Worm (Caenorhabditis elegans) whole organism, L2 larva: ENCODE measurements around the gene his-61.
A peak's percentile ranks its signal among the peaks of the same experiment; 100 is the strongest.

Experiments
- C34F6.9 ChIP-seq: fragments of 150-350 bp; optimal IDR thresholded peaks from 2 replicates; lab custom pipeline; 2014; ENCODE audit warnings: missing biosample characterization, missing genetic modification characterization
- R02D3.7 ChIP-seq: fragments of 150-350 bp; optimal IDR thresholded peaks from 2 replicates; lab custom pipeline; 2014; ENCODE audit warnings: missing biosample characterization, missing genetic modification characterization
- alr-1 ChIP-seq: fragments of 150-350 bp; optimal IDR thresholded peaks from 2 replicates; lab custom pipeline; 2014; ENCODE audit warnings: missing biosample characterization, missing genetic modification characterization
- aly-2 ChIP-seq: fragments of 150-350 bp; optimal IDR thresholded peaks from 2 replicates; lab custom pipeline; 2014; ENCODE audit warnings: missing biosample characterization, missing genetic modification characterization
- ama-1 ChIP-seq: fragments of 150-350 bp; optimal IDR thresholded peaks from 2 replicates; lab custom pipeline; 2018; ENCODE audit warnings: inconsistent platforms
- blmp-1 ChIP-seq: sonication (generic microtip); optimal IDR thresholded peaks from 2 replicates; lab custom pipeline; 2017; ENCODE audit warnings: missing genetic modification characterization, mild to moderate bottlenecking, missing compliant biosample characterization, antibody characterized with exemption, moderate library complexity; ENCODE audit not compliant: insufficient read depth
- ceh-16 ChIP-seq: fragments of 150-350 bp; optimal IDR thresholded peaks from 2 replicates; lab custom pipeline; 2014; ENCODE audit warnings: missing biosample characterization, missing genetic modification characterization
- ceh-82 ChIP-seq: fragments of 150-350 bp; optimal IDR thresholded peaks from 2 replicates; lab custom pipeline; 2014; ENCODE audit warnings: missing biosample characterization, missing genetic modification characterization
- dmd-4 ChIP-seq: sonication (generic microtip); optimal IDR thresholded peaks from 2 replicates; lab custom pipeline; 2017; ENCODE audit warnings: missing biosample characterization, missing genetic modification characterization
- elt-1 ChIP-seq: fragments of 150-350 bp; optimal IDR thresholded peaks from 2 replicates; lab custom pipeline; 2014; ENCODE audit warnings: missing biosample characterization, missing genetic modification characterization
- elt-3 ChIP-seq: sonication (generic microtip); optimal IDR thresholded peaks from 2 replicates; lab custom pipeline; 2017; ENCODE audit warnings: missing biosample characterization, missing genetic modification characterization
- fos-1 ChIP-seq: fragments of 150-350 bp; optimal IDR thresholded peaks from 2 replicates; lab custom pipeline; 2014; ENCODE audit warnings: missing biosample characterization, missing genetic modification characterization
- gmeb-1 ChIP-seq: fragments of 150-350 bp; optimal IDR thresholded peaks from 2 replicates; lab custom pipeline; 2014; ENCODE audit warnings: missing biosample characterization, missing genetic modification characterization
- lin-11 ChIP-seq: fragments of 150-350 bp; sonication (generic microtip); optimal IDR thresholded peaks from 2 replicates; lab custom pipeline; 2014; ENCODE audit warnings: missing biosample characterization, missing genetic modification characterization, inconsistent platforms, mixed read lengths
- lin-13 ChIP-seq: fragments of 150-350 bp; optimal IDR thresholded peaks from 2 replicates; lab custom pipeline; 2014; ENCODE audit warnings: missing biosample characterization, missing genetic modification reagents, missing genetic modification characterization
- lin-39 ChIP-seq: fragments of 150-350 bp; optimal IDR thresholded peaks from 2 replicates; lab custom pipeline; 2014; ENCODE audit warnings: missing biosample characterization, missing genetic modification reagents, missing genetic modification characterization
- lsy-2 ChIP-seq, 2 experiments: fragments of 150-350 bp in 1 of 2; sonication (generic microtip) in 1 of 2; optimal IDR thresholded peaks; 2 replicates each; lab custom pipeline; 2014 to 2017; ENCODE audit warnings: missing biosample characterization in 2 of 2, missing genetic modification characterization in 2 of 2
- mab-5 ChIP-seq: fragments of 150-350 bp; optimal IDR thresholded peaks from 2 replicates; lab custom pipeline; 2014; ENCODE audit warnings: missing biosample characterization, missing genetic modification characterization
- nhr-11 ChIP-seq: fragments of 150-350 bp; optimal IDR thresholded peaks from 2 replicates; lab custom pipeline; 2014; ENCODE audit warnings: missing biosample characterization, missing genetic modification characterization
- nhr-12 ChIP-seq: fragments of 150-350 bp; optimal IDR thresholded peaks from 2 replicates; lab custom pipeline; 2014; ENCODE audit warnings: missing biosample characterization, missing genetic modification characterization
- nhr-129 ChIP-seq: fragments of 150-350 bp; optimal IDR thresholded peaks from 2 replicates; lab custom pipeline; 2014; ENCODE audit warnings: missing biosample characterization, missing genetic modification characterization
- nhr-21 ChIP-seq: fragments of 150-350 bp; optimal IDR thresholded peaks from 2 replicates; lab custom pipeline; 2014; ENCODE audit warnings: missing biosample characterization, missing genetic modification characterization
- nhr-237 ChIP-seq: fragments of 150-350 bp; optimal IDR thresholded peaks from 2 replicates; lab custom pipeline; 2014; ENCODE audit warnings: missing biosample characterization, missing genetic modification characterization
- nhr-25 ChIP-seq: fragments of 150-350 bp; sonication (generic microtip); optimal IDR thresholded peaks from 3 replicates; lab custom pipeline; 2014; ENCODE audit warnings: missing biosample characterization, missing genetic modification characterization
- nhr-6 ChIP-seq: fragments of 150-350 bp; optimal IDR thresholded peaks from 2 replicates; lab custom pipeline; 2014; ENCODE audit warnings: missing biosample characterization, missing genetic modification characterization
- peb-1 ChIP-seq: fragments of 150-350 bp; optimal IDR thresholded peaks from 2 replicates; lab custom pipeline; 2014; ENCODE audit warnings: missing biosample characterization, missing genetic modification characterization
- sem-4 ChIP-seq: fragments of 150-350 bp; optimal IDR thresholded peaks from 2 replicates; lab custom pipeline; 2014; ENCODE audit warnings: missing biosample characterization, missing genetic modification reagents, missing genetic modification characterization
- skn-1 ChIP-seq: sonication (generic microtip); optimal IDR thresholded peaks from 2 replicates; lab custom pipeline; 2017; ENCODE audit warnings: missing biosample characterization, missing genetic modification characterization
- sma-3 ChIP-seq: sonication (generic microtip); optimal IDR thresholded peaks from 2 replicates; lab custom pipeline; 2016; ENCODE audit warnings: missing genetic modification reagents, missing genetic modification characterization, missing compliant biosample characterization
- sma-9 ChIP-seq, 2 experiments: fragments of 150-350 bp in 1 of 2; sonication (generic microtip) in 1 of 2; optimal IDR thresholded peaks; 2 replicates each; lab custom pipeline; 2014 to 2016; ENCODE audit warnings: missing genetic modification characterization in 2 of 2, mild to moderate bottlenecking in 1 of 2, missing biosample characterization in 1 of 2, missing compliant biosample characterization in 1 of 2, missing genetic modification reagents in 1 of 2, moderate library complexity in 1 of 2
- unc-39 ChIP-seq: fragments of 150-350 bp; optimal IDR thresholded peaks from 2 replicates; lab custom pipeline; 2014; ENCODE audit warnings: missing biosample characterization, missing genetic modification characterization
- unc-55 ChIP-seq: fragments of 150-350 bp; sonication (generic microtip); optimal IDR thresholded peaks from 3 replicates; lab custom pipeline; 2014; ENCODE audit warnings: missing biosample characterization, missing genetic modification reagents, missing genetic modification characterization
- unc-62 ChIP-seq: fragments of 150-350 bp; optimal IDR thresholded peaks from 2 replicates; lab custom pipeline; 2014; ENCODE audit warnings: missing biosample characterization, missing genetic modification reagents, missing genetic modification characterization
- zag-1 ChIP-seq: fragments of 150-350 bp; optimal IDR thresholded peaks from 2 replicates; lab custom pipeline; 2014; ENCODE audit warnings: missing biosample characterization, missing genetic modification characterization
- ztf-1 ChIP-seq: fragments of 200-800 bp; sonication (Bioruptor generic); conservative IDR thresholded peaks from 2 replicates; pipeline ENCODE4 v1.3.6; 2022; ENCODE audit warnings: missing genetic modification characterization, missing compliant biosample characterization
- ztf-11 ChIP-seq: sonication (generic microtip); optimal IDR thresholded peaks from 2 replicates; lab custom pipeline; 2017; ENCODE audit warnings: missing biosample characterization, missing genetic modification characterization
- ztf-4 ChIP-seq: fragments of 150-350 bp; optimal IDR thresholded peaks from 2 replicates; lab custom pipeline; 2014; ENCODE audit warnings: missing biosample characterization, missing genetic modification characterization

his-61 gene

ce11 chrIV:7507305-7507704 lies 21.3 kb upstream of the his-61 start (continued):
- TF ChIP-seq nhr-12 (tag; lab: Kevin White, UChicago) = no peak
- peak; percentile 62 for TF ChIP-seq sma-9 (GFP tag; optimal IDR thresholded peaks at IDR 0.05; lab: Kevin White, UChicago)
- no peak for TF ChIP-seq sma-9 (tag; optimal IDR thresholded peaks at IDR 0.05; lab: Kevin White, UChicago)
- TF ChIP-seq nhr-21 (tag; lab: Kevin White, UChicago) = peak; percentile 65
- TF ChIP-seq nhr-129 (tag; lab: Kevin White, UChicago) = peak; percentile 99
- TF ChIP-seq elt-1 = no peak
- TF ChIP-seq lin-11 (tag; lab: Kevin White, UChicago) = no peak
- no peak for TF ChIP-seq alr-1 (tag; lab: Kevin White, UChicago)
- no peak for TF ChIP-seq lin-39 (tag; lab: Kevin White, UChicago)
- TF ChIP-seq sem-4 = peak; percentile 22
- no peak for TF ChIP-seq nhr-11 (tag; lab: Kevin White, UChicago)
- TF ChIP-seq peb-1 (tag; lab: Kevin White, UChicago) = no peak
- TF ChIP-seq ztf-1 (GFP tag; lab: Robert Waterston, UW) = no peak
- TF ChIP-seq unc-62 (GFP tag; lab: Kevin White, UChicago) = no peak
- no peak for TF ChIP-seq zag-1
- TF ChIP-seq elt-3 = no peak
- no peak for TF ChIP-seq blmp-1
- no peak for TF ChIP-seq unc-39 (tag; lab: Kevin White, UChicago)
- no peak for TF ChIP-seq ztf-11 (tag; lab: Kevin White, UChicago)
- peak; percentile 56 for TF ChIP-seq gmeb-1

DNA sequence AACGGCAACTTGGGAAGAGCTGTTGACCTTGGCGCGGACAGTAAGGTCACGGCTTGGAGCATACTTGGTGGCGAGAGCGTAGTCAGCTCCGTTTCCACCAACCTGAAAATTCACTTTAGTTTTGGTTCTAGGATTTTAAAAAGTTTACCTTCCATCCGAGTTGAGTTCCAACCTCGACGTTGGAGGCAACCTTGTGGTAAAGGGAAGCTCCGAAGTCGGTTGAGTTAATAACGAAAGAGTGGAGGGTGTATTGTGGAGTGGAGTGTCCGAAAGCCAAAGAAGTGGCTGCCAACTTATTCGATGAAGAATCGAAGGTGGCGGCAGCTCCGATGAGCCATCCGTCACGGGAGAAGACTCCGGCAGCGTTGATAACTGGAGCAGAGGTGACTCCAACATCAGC lies 20.7 kb upstream of the his-61 start:
- no peak for TF ChIP-seq nhr-25 (tag; lab: Kevin White, UChicago)
- TF ChIP-seq, all 48 proteins: peak for 0

- TF ChIP-seq ztf-4 (tag; lab: Kevin White, UChicago) = peak; percentile 12
- TF ChIP-seq C34F6.9 (tag; lab: Kevin White, UChicago) = no peak
- peak; percentile 13 for TF ChIP-seq lin-13 (GFP tag; lab: Kevin White, UChicago)
- no peak for TF ChIP-seq lin-11 (tag; lab: Kevin White, UChicago)
- peak; percentile 23 for TF ChIP-seq nhr-25 (tag; lab: Kevin White, UChicago)
- TF ChIP-seq unc-62 (GFP tag; lab: Kevin White, UChicago) = no peak
- no peak for TF ChIP-seq elt-1
- TF ChIP-seq mab-5 (tag; lab: Kevin White, UChicago) = no peak
- no peak for TF ChIP-seq aly-2 (tag; lab: Kevin White, UChicago)
- no peak for TF ChIP-seq unc-55 (GFP tag; lab: Kevin White, UChicago)
- peak in 1 of 2 experiments; percentile 33 for TF ChIP-seq lsy-2 (tag; optimal IDR thresholded peaks at IDR 0.05; lab: Kevin White, UChicago)
- no peak for TF ChIP-seq nhr-21 (tag; lab: Kevin White, UChicago)
- TF ChIP-seq gmeb-1 = no peak
- no peak for TF ChIP-seq nhr-12 (tag; lab: Kevin White, UChicago)
- TF ChIP-seq sem-4 = no peak
- no peak for TF ChIP-seq R02D3.7 (tag; lab: Kevin White, UChicago)
- TF ChIP-seq nhr-129 (tag; lab: Kevin White, UChicago) = peak; percentile 74
- no peak for TF ChIP-seq blmp-1
- TF ChIP-seq ama-1 = peak; percentile 78
- peak; percentile 66 for TF ChIP-seq sma-9 (GFP tag; optimal IDR thresholded peaks at IDR 0.05; lab: Kevin White, UChicago)
- no peak for TF ChIP-seq sma-9 (tag; optimal IDR thresholded peaks at IDR 0.05; lab: Kevin White, UChicago)
- no peak for TF ChIP-seq unc-39 (tag; lab: Kevin White, UChicago)
- peak; percentile 14 for TF ChIP-seq fos-1 (tag; lab: Kevin White, UChicago)
- no peak for TF ChIP-seq lin-39 (tag; lab: Kevin White, UChicago)
- no peak for TF ChIP-seq ztf-11 (tag; lab: Kevin White, UChicago)
- no peak for TF ChIP-seq dmd-4 (tag; lab: Kevin White, UChicago)
- TF ChIP-seq sma-3 (GFP tag; lab: Kevin White, UChicago) = peak; percentile 30
- peak; percentile 53 for TF ChIP-seq nhr-6
Observed at ce11 chrIV:7505866-7506488, 20.0 kb upstream of the his-61 start.

ce11 chrIV:7503322-7503721 lies 17.3 kb upstream of the his-61 start, which contains the start of gene glt-6:
TSS of gene glt-6 (plus strand) at chrIV:7503622.
- no peak for TF ChIP-seq sma-9 (GFP tag; optimal IDR thresholded peaks at IDR 0.05; lab: Kevin White, UChicago)
- no peak for TF ChIP-seq sma-9 (tag; optimal IDR thresholded peaks at IDR 0.05; lab: Kevin White, UChicago)
- TF ChIP-seq ceh-16 = no peak
- TF ChIP-seq nhr-129 (tag; lab: Kevin White, UChicago) = no peak
- no peak for TF ChIP-seq skn-1 (tag; lab: Kevin White, UChicago)
- TF ChIP-seq elt-3 = no peak
- TF ChIP-seq ceh-82 (tag; lab: Kevin White, UChicago) = no peak
- TF ChIP-seq ama-1 = no peak
- no peak for TF ChIP-seq nhr-237 (tag; lab: Kevin White, UChicago)
- no peak for TF ChIP-seq zag-1
- no peak for TF ChIP-seq lin-11 (tag; lab: Kevin White, UChicago)
- TF ChIP-seq nhr-25 (tag; lab: Kevin White, UChicago) = no peak
